Fruit fly (Drosophila melanogaster): Measurements from ENCODE around the gene CG15577.

DNA sequence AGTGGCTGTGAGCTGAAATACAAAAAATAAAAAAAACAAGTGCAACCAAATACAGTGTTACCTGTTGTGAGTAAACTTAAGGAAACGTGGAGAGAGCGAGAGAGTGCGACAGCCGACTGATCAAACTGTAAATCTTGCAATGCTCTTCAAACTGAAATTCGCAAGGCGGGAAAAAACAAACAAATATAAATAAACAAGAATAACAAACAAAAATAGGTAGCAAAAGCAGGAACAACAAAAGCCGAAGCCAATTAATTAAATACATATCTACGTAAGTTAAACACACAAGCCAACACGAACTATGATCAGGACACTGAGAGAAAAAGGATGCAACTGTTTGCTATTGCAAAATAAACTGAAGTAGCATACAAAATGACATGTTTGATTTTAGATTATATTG, 48.5 kb upstream of the CG15577 start:
- TF ChIP-seq Pif1B (GFP tag; optimal IDR thresholded peaks at IDR 0.05) (no peak), EcR (GFP tag; optimal IDR thresholded peaks at IDR 0.05) (no peak), Ets98B (GFP tag; IDR thresholded peaks at IDR 0.05) (peak; percentile 8; the same call in 1 of the 2 replicates), CG34367 (tag; optimal IDR thresholded peaks at IDR 0.05) (peak; percentile 12), CG4496 (GFP tag; IDR thresholded peaks at IDR 0.05) (peak; percentile 11; the same call in 1 of the 3 replicates), gl (tag; optimal IDR thresholded peaks at IDR 0.05) (no peak), CG12605 (GFP tag; IDR thresholded peaks at IDR 0.05) (peak; percentile 29; the same call in 1 of the 2 replicates), Snoo (tag; optimal IDR thresholded peaks at IDR 0.05) (no peak), CG32121 (GFP tag; IDR thresholded peaks at IDR 0.05) (no peak), Pif1A (GFP tag; optimal IDR thresholded peaks at IDR 0.05) (no peak)

Data from whole organism, pupa.